Fruit fly (Drosophila melanogaster): ENCODE measurements around the gene CG2202.

DNA sequence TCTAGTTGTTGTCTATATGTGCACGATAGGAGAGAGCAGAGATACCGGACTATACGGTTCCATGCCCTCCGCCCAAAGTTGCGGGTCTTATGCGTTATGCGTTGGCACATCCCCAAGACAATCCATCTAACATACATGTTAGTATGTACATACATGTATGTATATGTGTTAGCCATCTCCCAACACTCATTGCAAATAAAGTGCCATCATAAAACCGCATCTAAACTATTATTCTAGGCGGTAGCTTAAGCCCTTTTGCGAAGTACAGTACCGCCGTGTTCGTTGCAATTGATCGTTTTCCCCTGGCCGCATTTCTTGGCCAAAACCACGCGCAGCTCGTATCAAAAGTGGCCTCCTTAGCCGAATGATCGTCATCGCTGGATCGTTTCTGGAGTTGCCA is 37.9 kb downstream of the CG2202 start:
- TF ChIP-seq h (optimal IDR thresholded peaks at IDR 0.05) (no peak), Sin3A (optimal IDR thresholded peaks at IDR 0.05) (no peak), psq (optimal IDR thresholded peaks at IDR 0.05) (no peak), insv (optimal IDR thresholded peaks at IDR 0.05) (no peak), ttk (optimal IDR thresholded peaks at IDR 0.05) (no peak)

Data from Kc167 (cell line).